Worm (Caenorhabditis elegans) whole organism, L3 larva: Measurements from ENCODE around the gene C17C3.5.
A peak's percentile ranks its signal among the peaks of the same experiment; 100 is the strongest.

Experiments used
- aly-2 ChIP-seq: fragments of 150-350 bp; optimal IDR thresholded peaks from 2 replicates; lab custom pipeline; 2014; ENCODE audit warnings: missing biosample characterization, missing genetic modification characterization
- ama-1 ChIP-seq: fragments of 150-350 bp; optimal IDR thresholded peaks from 2 replicates; lab custom pipeline; 2018
- ceh-16 ChIP-seq: sonication (generic microtip); optimal IDR thresholded peaks from 2 replicates; lab custom pipeline; 2017; ENCODE audit warnings: missing biosample characterization, missing genetic modification characterization
- egl-27 ChIP-seq: sonication (generic microtip); optimal IDR thresholded peaks from 4 replicates; lab custom pipeline; 2017; ENCODE audit warnings: missing biosample characterization, missing genetic modification reagents, missing genetic modification characterization
- elt-3 ChIP-seq, 3 experiments: fragments of 150-350 bp in 1 of 3; sonication (generic microtip) in 2 of 3; optimal IDR thresholded peaks; 2 replicates in 2 of 3; 4 replicates in 1 of 3; lab custom pipeline; 2014 to 2017; ENCODE audit warnings: missing biosample characterization in 3 of 3, missing genetic modification characterization in 3 of 3
- nhr-23 ChIP-seq: fragments of 150-350 bp; optimal IDR thresholded peaks from 2 replicates; lab custom pipeline; 2014; ENCODE audit warnings: missing biosample characterization, missing genetic modification reagents, missing genetic modification characterization
- nhr-77 ChIP-seq: fragments of 150-350 bp; optimal IDR thresholded peaks from 2 replicates; lab custom pipeline; 2014; ENCODE audit warnings: missing biosample characterization, missing genetic modification characterization
- pqm-1 ChIP-seq: fragments of 150-350 bp; optimal IDR thresholded peaks from 2 replicates; lab custom pipeline; 2017; ENCODE audit warnings: missing biosample characterization, missing genetic modification characterization, inconsistent platforms
- sea-2 ChIP-seq: fragments of 150-350 bp; sonication (generic microtip); optimal IDR thresholded peaks from 4 replicates; lab custom pipeline; 2014; ENCODE audit warnings: missing biosample characterization, missing genetic modification reagents, missing genetic modification characterization
- skn-1 ChIP-seq: fragments of 150-350 bp; optimal IDR thresholded peaks from 2 replicates; lab custom pipeline; 2014; ENCODE audit warnings: missing biosample characterization, missing genetic modification characterization
- ztf-11 ChIP-seq: fragments of 150-350 bp; optimal IDR thresholded peaks from 2 replicates; lab custom pipeline; 2014; ENCODE audit warnings: missing biosample characterization, missing genetic modification characterization

ce11 chrII:5572082-5572746, 20.6 kb downstream of the C17C3.5 start:
- no peak for TF ChIP-seq nhr-77 (tag; lab: Kevin White, UChicago)
- no peak for TF ChIP-seq sea-2 (GFP tag; lab: Kevin White, UChicago)
- TF ChIP-seq pqm-1 (tag; lab: Kevin White, UChicago), result peak; percentile 7
- no peak for TF ChIP-seq elt-3 (tag; optimal IDR thresholded peaks at IDR 0.05; lab: Kevin White, UChicago)
- TF ChIP-seq ztf-11, result no peak
- TF ChIP-seq skn-1 (tag; lab: Kevin White, UChicago), result peak; percentile 48
- TF ChIP-seq ama-1 (lab: Kevin White, UChicago), result no peak
- peak; percentile 66 for TF ChIP-seq nhr-23 (tag; lab: Kevin White, UChicago)
- no peak for TF ChIP-seq aly-2 (tag; lab: Kevin White, UChicago)
- TF ChIP-seq ceh-16 (tag; lab: Kevin White, UChicago), result no peak
- TF ChIP-seq egl-27 (tag; lab: Kevin White, UChicago), result no peak
